Worm (Caenorhabditis elegans) whole organism, early embryonic: ENCODE results near the gene islo-1.

ENCODE experiments used
- B0310.2 ChIP-seq: sonication (generic microtip); optimal IDR thresholded peaks from 2 replicates; lab custom pipeline; 2016; ENCODE audit warnings: mild to moderate bottlenecking, missing genetic modification characterization, missing compliant biosample characterization
- F13C5.2 ChIP-seq: sonication (generic microtip); optimal IDR thresholded peaks from 2 replicates; lab custom pipeline; 2017; ENCODE audit warnings: mild to moderate bottlenecking, missing genetic modification characterization, inconsistent platforms, missing compliant biosample characterization
- aly-1 ChIP-seq: sonication (generic microtip); optimal IDR thresholded peaks from 2 replicates; lab custom pipeline; 2016; ENCODE audit warnings: missing genetic modification characterization, missing compliant biosample characterization
- ama-1 ChIP-seq: fragments of 150-350 bp; optimal IDR thresholded peaks from 2 replicates; lab custom pipeline; 2014
- ceh-13 ChIP-seq: fragments of 200-800 bp; sonication (Bioruptor generic); optimal IDR thresholded peaks from 2 replicates; lab custom pipeline; 2018; ENCODE audit warnings: mild to moderate bottlenecking, missing genetic modification characterization, missing compliant biosample characterization
- ceh-36 ChIP-seq: sonication (generic microtip); optimal IDR thresholded peaks from 2 replicates; lab custom pipeline; 2016; ENCODE audit warnings: missing genetic modification characterization, inconsistent platforms, missing compliant biosample characterization
- ets-7 ChIP-seq: sonication (generic microtip); optimal IDR thresholded peaks from 2 replicates; lab custom pipeline; 2016; ENCODE audit warnings: missing genotype, missing genetic modification characterization, missing compliant biosample characterization
- flt-1 ChIP-seq: fragments of 200-800 bp; sonication (Bioruptor generic); IDR thresholded peaks from 2 replicates; pipeline ENCODE4 v1.3.6; 2022; ENCODE audit warnings: missing genetic modification characterization, missing compliant biosample characterization
- hmbx-1 ChIP-seq: sonication (generic microtip); optimal IDR thresholded peaks from 2 replicates; lab custom pipeline; 2016; ENCODE audit warnings: mild to moderate bottlenecking, missing genetic modification characterization, missing compliant biosample characterization
- hmg-4 ChIP-seq: fragments of 200-800 bp; sonication (Bioruptor generic); optimal IDR thresholded peaks from 2 replicates; lab custom pipeline; 2018; ENCODE audit warnings: mild to moderate bottlenecking, missing genetic modification characterization, missing compliant biosample characterization
- hnd-1 ChIP-seq: sonication (generic microtip); optimal IDR thresholded peaks from 2 replicates; lab custom pipeline; 2016; ENCODE audit warnings: missing genetic modification characterization, missing compliant biosample characterization
- pes-1 ChIP-seq: fragments of 200-800 bp; sonication (Bioruptor generic); IDR thresholded peaks from 2 replicates; pipeline ENCODE4 v1.3.6; 2022; ENCODE audit warnings: missing genetic modification reagents, missing genetic modification characterization, missing compliant biosample characterization
- scrt-1 ChIP-seq: fragments of 200-800 bp; sonication (Bioruptor generic); IDR thresholded peaks from 2 replicates; pipeline ENCODE4 v1.3.6; 2022; ENCODE audit warnings: missing genetic modification characterization, missing compliant biosample characterization
- sea-1 ChIP-seq: fragments of 200-800 bp; sonication (Bioruptor generic); conservative IDR thresholded peaks from 2 replicates; pipeline ENCODE4 v1.3.6; 2022; ENCODE audit warnings: missing genetic modification characterization, missing compliant biosample characterization
- tbx-11 ChIP-seq: fragments of 200-800 bp; sonication (Bioruptor generic); IDR thresholded peaks from 2 replicates; pipeline ENCODE4 v1.3.6; 2022; ENCODE audit warnings: missing genetic modification characterization, missing compliant biosample characterization
- tbx-37 ChIP-seq: fragments of 200-800 bp; sonication (Bioruptor generic); conservative IDR thresholded peaks from 2 replicates; pipeline ENCODE4 v1.3.6; 2022; ENCODE audit warnings: missing genetic modification reagents, missing genetic modification characterization, missing compliant biosample characterization
- tra-4 ChIP-seq: sonication (generic microtip); optimal IDR thresholded peaks from 2 replicates; lab custom pipeline; 2017; ENCODE audit warnings: missing genetic modification characterization, missing compliant biosample characterization

The islo-1 gene

ce11 chrIV:8169674-8170073 is 33.5 kb downstream of the islo-1 start, which contains the start of gene C07G1.15:
TSS of gene C07G1.15 (plus strand) at chrIV:8169974.
- TF ChIP-seq ets-7 (no peak), ceh-13 (no peak), pes-1 (GFP tag; lab: Robert Waterston, UW) (no peak), B0310.2 (no peak), hnd-1 (tag; lab: Kevin White, UChicago) (no peak), ama-1 (no peak), ceh-36 (tag; lab: Kevin White, UChicago) (no peak), tbx-11 (no peak), sea-1 (GFP tag; lab: Robert Waterston, UW) (no peak), F13C5.2 (tag; lab: Kevin White, UChicago) (no peak), hmg-4 (GFP tag; lab: Kevin White, UChicago) (no peak), scrt-1 (no peak), flt-1 (GFP tag; lab: Robert Waterston, UW) (no peak), tra-4 (tag; lab: Kevin White, UChicago) (no peak)

ce11 chrIV:8170264-8170663 is 34.1 kb downstream of the islo-1 start:
- TF ChIP-seq scrt-1 (no peak), tbx-11 (no peak), ets-7 (no peak), B0310.2 (no peak), ceh-13 (no peak), hmbx-1 (tag; lab: Kevin White, UChicago) (no peak), hnd-1 (tag; lab: Kevin White, UChicago) (no peak), ceh-36 (tag; lab: Kevin White, UChicago) (no peak), tbx-37 (GFP tag; lab: Robert Waterston, UW) (no peak), ama-1 (no peak), flt-1 (GFP tag; lab: Robert Waterston, UW) (no peak), sea-1 (GFP tag; lab: Robert Waterston, UW) (no peak), tra-4 (tag; lab: Kevin White, UChicago) (no peak), pes-1 (GFP tag; lab: Robert Waterston, UW) (no peak), F13C5.2 (tag; lab: Kevin White, UChicago) (no peak), aly-1 (no peak), hmg-4 (GFP tag; lab: Kevin White, UChicago) (no peak)

- no peak for TF ChIP-seq tbx-37 (GFP tag; lab: Robert Waterston, UW)
- TF ChIP-seq ets-7, result no peak
- TF ChIP-seq tra-4 (tag; lab: Kevin White, UChicago), result no peak
- TF ChIP-seq ceh-13, result no peak
- TF ChIP-seq B0310.2, result no peak
- no peak for TF ChIP-seq hmbx-1 (tag; lab: Kevin White, UChicago)
Measured at ce11 chrIV:8171376-8171775, 35.2 kb downstream of the islo-1 start.

ce11 chrIV:8173610-8174009 is 37.4 kb downstream of the islo-1 start:
- no peak for TF ChIP-seq scrt-1

ce11 chrIV:8174792-8175191 is 38.6 kb downstream of the islo-1 start:
- TF ChIP-seq ceh-13, result no peak
- TF ChIP-seq F13C5.2 (tag; lab: Kevin White, UChicago), result no peak
- no peak for TF ChIP-seq tra-4 (tag; lab: Kevin White, UChicago)
- TF ChIP-seq pes-1 (GFP tag; lab: Robert Waterston, UW), result no peak
- no peak for TF ChIP-seq tbx-37 (GFP tag; lab: Robert Waterston, UW)
- TF ChIP-seq hmg-4 (GFP tag; lab: Kevin White, UChicago), result no peak
- TF ChIP-seq ets-7, result no peak
- no peak for TF ChIP-seq hnd-1 (tag; lab: Kevin White, UChicago)

ce11 chrIV:8175686-8176532 is 39.7 kb downstream of the islo-1 start, which contains the start of gene pct-1:
TSS of gene pct-1 (plus strand) at chrIV:8176482.
- TF ChIP-seq hnd-1 (tag; lab: Kevin White, UChicago) (no peak), flt-1 (GFP tag; lab: Robert Waterston, UW) (no peak), tbx-37 (GFP tag; lab: Robert Waterston, UW) (no peak), sea-1 (GFP tag; lab: Robert Waterston, UW) (no peak), ets-7 (no peak)

ce11 chrIV:8181404-8181803 is 45.2 kb downstream of the islo-1 start:
- TF ChIP-seq aly-1 (no peak), tbx-11 (no peak), scrt-1 (no peak), flt-1 (GFP tag; lab: Robert Waterston, UW) (no peak), F13C5.2 (tag; lab: Kevin White, UChicago) (no peak)

ce11 chrIV:8182566-8182965 is 46.4 kb downstream of the islo-1 start:
- TF ChIP-seq scrt-1, result no peak
- TF ChIP-seq F13C5.2 (tag; lab: Kevin White, UChicago), result no peak
- TF ChIP-seq hmg-4 (GFP tag; lab: Kevin White, UChicago), result no peak
- no peak for TF ChIP-seq tbx-11
- TF ChIP-seq B0310.2, result no peak
- no peak for TF ChIP-seq hmbx-1 (tag; lab: Kevin White, UChicago)
- no peak for TF ChIP-seq ama-1
- TF ChIP-seq aly-1, result no peak
- no peak for TF ChIP-seq ceh-36 (tag; lab: Kevin White, UChicago)
- TF ChIP-seq ets-7, result no peak
- no peak for TF ChIP-seq flt-1 (GFP tag; lab: Robert Waterston, UW)
- no peak for TF ChIP-seq ceh-13
- TF ChIP-seq pes-1 (GFP tag; lab: Robert Waterston, UW), result no peak
- TF ChIP-seq hnd-1 (tag; lab: Kevin White, UChicago), result no peak
- no peak for TF ChIP-seq tra-4 (tag; lab: Kevin White, UChicago)
- no peak for TF ChIP-seq tbx-37 (GFP tag; lab: Robert Waterston, UW)
